Worm (Caenorhabditis elegans) whole organism, mixed stage, embryonic: ENCODE data around the gene R02D5.7.

Experiments used
- M03D4.4 ChIP-seq: sonication (generic microtip); optimal IDR thresholded peaks from 2 replicates; lab custom pipeline; 2017; ENCODE audit warnings: mild to moderate bottlenecking, missing genetic modification characterization, missing compliant biosample characterization
- bed-3 ChIP-seq: fragments of 200-800 bp; sonication (Bioruptor generic); optimal IDR thresholded peaks from 3 replicates; lab custom pipeline; 2018; ENCODE audit warnings: mild to moderate bottlenecking, missing genetic modification characterization, moderate library complexity, missing compliant biosample characterization
- blmp-1 ChIP-seq: fragments of 150-350 bp; optimal IDR thresholded peaks from 2 replicates; lab custom pipeline; 2014; ENCODE audit warnings: missing biosample characterization, missing genetic modification characterization
- ceh-39 ChIP-seq: fragments of 150-350 bp; optimal IDR thresholded peaks from 2 replicates; lab custom pipeline; 2014; ENCODE audit warnings: missing biosample characterization, missing genetic modification characterization
- ceh-43 ChIP-seq: fragments of 200-800 bp; sonication (Bioruptor generic); optimal IDR thresholded peaks from 2 replicates; lab custom pipeline; 2018; ENCODE audit warnings: mild to moderate bottlenecking, missing genetic modification characterization, moderate library complexity, missing compliant biosample characterization
- ceh-83 ChIP-seq: fragments of 200-800 bp; sonication (Bioruptor generic); optimal IDR thresholded peaks from 2 replicates; lab custom pipeline; 2018; ENCODE audit warnings: mild to moderate bottlenecking, missing genetic modification characterization, missing compliant biosample characterization
- ces-1 ChIP-seq: fragments of 150-350 bp; optimal IDR thresholded peaks from 2 replicates; lab custom pipeline; 2014; ENCODE audit warnings: missing biosample characterization, missing genetic modification reagents, missing genetic modification characterization
- cnd-1 ChIP-seq: fragments of 200-800 bp; sonication (Bioruptor generic); optimal IDR thresholded peaks from 2 replicates; lab custom pipeline; 2018; ENCODE audit warnings: mild to moderate bottlenecking, missing genetic modification characterization, missing compliant biosample characterization
- drap-1 ChIP-seq: fragments of 200-800 bp; sonication (Bioruptor generic); optimal IDR thresholded peaks from 3 replicates; lab custom pipeline; 2018; ENCODE audit warnings: mild to moderate bottlenecking, missing genetic modification characterization, missing compliant biosample characterization
- elt-1 ChIP-seq: sonication (generic microtip); optimal IDR thresholded peaks from 2 replicates; lab custom pipeline; 2017; ENCODE audit warnings: missing genetic modification characterization, mild to moderate bottlenecking, missing compliant biosample characterization, antibody characterized with exemption, moderate library complexity, borderline replicate concordance; ENCODE audit not compliant: insufficient read depth
- flh-1 ChIP-seq: fragments of 200-800 bp; sonication (Bioruptor generic); optimal IDR thresholded peaks from 2 replicates; lab custom pipeline; 2018; ENCODE audit warnings: mild to moderate bottlenecking, missing genetic modification characterization, moderate library complexity, missing compliant biosample characterization
- ham-2 ChIP-seq: fragments of 200-800 bp; sonication (Bioruptor generic); optimal IDR thresholded peaks from 2 replicates; lab custom pipeline; 2018; ENCODE audit warnings: mild to moderate bottlenecking, missing genetic modification characterization, missing compliant biosample characterization
- hlh-1 ChIP-seq: fragments of 150-350 bp; optimal IDR thresholded peaks from 2 replicates; lab custom pipeline; 2014; ENCODE audit warnings: missing biosample characterization, missing genetic modification reagents, missing genetic modification characterization
- lin-13 ChIP-seq: fragments of 150-350 bp; optimal IDR thresholded peaks from 2 replicates; lab custom pipeline; 2014; ENCODE audit warnings: missing biosample characterization, missing genetic modification characterization
- lin-32 ChIP-seq: fragments of 200-800 bp; sonication (Bioruptor generic); optimal IDR thresholded peaks from 2 replicates; lab custom pipeline; 2018; ENCODE audit warnings: mild to moderate bottlenecking, missing genetic modification characterization, missing compliant biosample characterization
- lsy-2 ChIP-seq: fragments of 150-350 bp; optimal IDR thresholded peaks from 2 replicates; lab custom pipeline; 2014; ENCODE audit warnings: missing biosample characterization, missing genetic modification characterization
- mab-5 ChIP-seq: fragments of 150-350 bp; optimal IDR thresholded peaks from 2 replicates; lab custom pipeline; 2014; ENCODE audit warnings: missing biosample characterization, missing genetic modification characterization
- mep-1 ChIP-seq: fragments of 150-350 bp; optimal IDR thresholded peaks from 2 replicates; lab custom pipeline; 2017; ENCODE audit warnings: missing biosample characterization, missing genetic modification reagents, missing genetic modification characterization, inconsistent platforms
- mls-2 ChIP-seq: sonication (generic microtip); optimal IDR thresholded peaks from 2 replicates; lab custom pipeline; 2016; ENCODE audit warnings: mild to moderate bottlenecking, missing genetic modification characterization, moderate library complexity, missing compliant biosample characterization
- nhr-2 ChIP-seq: fragments of 150-350 bp; optimal IDR thresholded peaks from 2 replicates; lab custom pipeline; 2014; ENCODE audit warnings: missing biosample characterization, missing genetic modification characterization
- nhr-237 ChIP-seq: fragments of 150-350 bp; optimal IDR thresholded peaks from 2 replicates; lab custom pipeline; 2014; ENCODE audit warnings: missing biosample characterization, missing genetic modification characterization
- nhr-28 ChIP-seq: fragments of 150-350 bp; optimal IDR thresholded peaks from 2 replicates; lab custom pipeline; 2014; ENCODE audit warnings: missing biosample characterization, missing genetic modification characterization
- nhr-76 ChIP-seq: sonication (generic microtip); optimal IDR thresholded peaks from 2 replicates; lab custom pipeline; 2017; ENCODE audit warnings: missing biosample characterization, missing genetic modification characterization
- pha-4 ChIP-seq: fragments of 150-350 bp; optimal IDR thresholded peaks from 2 replicates; lab custom pipeline; 2018; ENCODE audit warnings: missing biosample characterization, missing genetic modification reagents, missing genetic modification characterization
- sem-2 ChIP-seq: fragments of 200-800 bp; sonication (Bioruptor generic); optimal IDR thresholded peaks from 2 replicates; lab custom pipeline; 2018; ENCODE audit warnings: mild to moderate bottlenecking, missing genetic modification characterization, missing compliant biosample characterization
- snpc-4 ChIP-seq: fragments of 150-350 bp; optimal IDR thresholded peaks from 2 replicates; lab custom pipeline; 2014; ENCODE audit warnings: missing biosample characterization, missing genetic modification characterization
- sptf-1 ChIP-seq: sonication (generic microtip); optimal IDR thresholded peaks from 2 replicates; lab custom pipeline; 2017; ENCODE audit warnings: mild to moderate bottlenecking, missing genetic modification characterization, moderate library complexity, missing compliant biosample characterization
- tbx-8 ChIP-seq: fragments of 200-800 bp; sonication (Bioruptor generic); optimal IDR thresholded peaks from 2 replicates; lab custom pipeline; 2018; ENCODE audit warnings: mild to moderate bottlenecking, missing genetic modification characterization, moderate library complexity, missing compliant biosample characterization
- unc-120 ChIP-seq: sonication (generic microtip); optimal IDR thresholded peaks from 2 replicates; lab custom pipeline; 2017; ENCODE audit warnings: missing genetic modification characterization, missing compliant biosample characterization; ENCODE audit not compliant: poor library complexity, severe bottlenecking
- unc-62 ChIP-seq: fragments of 150-350 bp; optimal IDR thresholded peaks from 2 replicates; lab custom pipeline; 2014; ENCODE audit warnings: missing biosample characterization, missing genetic modification reagents, missing genetic modification characterization

Gene R02D5.7

DNA sequence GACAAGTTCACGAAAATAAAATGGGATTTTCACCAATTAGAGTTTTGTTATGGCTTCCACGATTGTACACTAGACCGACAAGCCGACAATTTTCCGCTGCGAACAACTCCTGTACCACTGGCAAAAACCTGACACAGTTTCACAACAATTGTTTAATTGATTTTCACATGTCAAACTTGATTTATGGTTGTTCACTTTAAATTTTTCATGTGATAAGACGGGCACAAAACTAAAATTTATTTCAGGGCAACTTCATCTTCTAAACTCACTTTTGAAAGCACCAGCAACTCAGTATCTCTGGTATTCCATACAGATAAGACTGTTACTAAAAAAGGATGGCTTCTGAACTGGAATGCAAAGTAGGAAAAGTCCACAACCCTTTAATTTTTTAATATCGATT lies at the start of gene R02D5.7:
R02D5.7 (minus strand) TSS at position 101 of the 400 bp plus-strand sequence.
- TF ChIP-seq ceh-43 (no peak), ceh-39 (tag; lab: Kevin White, UChicago) (no peak), sem-2 (no peak)

DNA sequence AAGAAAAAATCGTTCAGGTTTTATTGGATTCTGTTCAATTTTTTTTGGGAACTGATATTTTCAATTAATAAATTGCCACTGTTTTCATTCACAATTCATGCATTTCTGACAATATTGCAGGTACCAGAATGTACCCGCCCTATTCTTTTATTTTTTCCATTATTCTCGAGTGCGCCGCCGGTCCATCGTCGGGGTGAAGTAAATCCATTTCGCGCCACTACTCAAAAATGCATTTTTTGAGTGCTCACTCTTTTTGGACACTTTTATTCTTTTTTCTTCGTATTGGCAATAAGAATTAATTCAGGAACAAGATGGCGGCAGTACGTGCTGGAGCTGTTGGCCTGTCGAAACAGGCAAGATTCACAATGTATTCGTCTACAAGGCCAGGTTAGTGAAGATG lies 49.5 kb upstream of the R02D5.7 start, which contains the start of gene kcnl-4:
kcnl-4 (plus strand) TSS at position 301 of the 400 bp plus-strand sequence.
- TF ChIP-seq ceh-43: no peak

DNA sequence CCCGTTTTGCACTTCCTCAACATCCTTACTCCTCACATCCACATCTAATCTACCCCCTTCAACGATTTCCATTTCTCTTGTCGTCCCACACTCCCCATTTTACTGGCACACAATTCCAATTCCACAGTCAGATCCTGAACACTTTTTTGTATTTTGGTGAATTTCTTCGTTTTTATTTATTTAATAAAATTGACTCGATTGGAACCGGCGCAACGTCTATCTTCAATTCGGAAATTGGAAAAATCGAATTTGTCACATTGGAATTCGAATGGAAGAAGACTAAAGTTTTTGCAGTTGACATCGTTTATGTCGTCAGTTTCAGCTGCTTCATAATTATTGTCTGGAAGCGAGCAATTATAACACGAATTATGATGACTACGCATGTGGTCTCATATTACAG lies 45.9 kb upstream of the R02D5.7 start:
- TF ChIP-seq nhr-237 (tag; lab: Kevin White, UChicago) (no peak), sem-2 (no peak), mab-5 (tag; lab: Kevin White, UChicago) (no peak), sptf-1 (no peak), M03D4.4 (tag; lab: Kevin White, UChicago) (no peak), mls-2 (no peak)

DNA sequence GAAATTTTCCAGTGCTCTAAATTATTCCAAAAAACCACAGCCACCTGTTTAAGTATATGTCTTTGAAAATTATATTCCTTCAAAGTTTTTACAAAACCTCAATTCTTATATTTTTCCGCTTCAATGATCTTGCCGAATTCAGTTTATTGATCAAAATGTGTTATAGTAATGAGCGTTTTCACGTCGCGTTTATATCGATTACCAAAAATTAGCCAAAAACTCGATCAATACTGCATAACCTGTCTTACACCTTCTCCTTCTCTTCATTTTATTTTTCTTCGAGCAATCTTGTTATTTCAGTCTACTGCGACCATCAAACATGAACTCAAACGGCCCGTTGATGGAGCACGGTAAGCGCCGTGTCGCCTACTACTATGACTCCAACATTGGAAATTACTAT lies 43.8 kb upstream of the R02D5.7 start, which contains the start of gene hda-1:
hda-1 (plus strand) TSS at position 301 of the 400 bp plus-strand sequence.
- TF ChIP-seq bed-3: no peak
- no peak for TF ChIP-seq nhr-28
- no peak for TF ChIP-seq nhr-2 (tag; lab: Kevin White, UChicago)
- TF ChIP-seq lin-32 (GFP tag; lab: Kevin White, UChicago): no peak
- no peak for TF ChIP-seq ham-2 (GFP tag; lab: Kevin White, UChicago)
- TF ChIP-seq snpc-4: no peak
- no peak for TF ChIP-seq unc-120 (tag; lab: Kevin White, UChicago)
- TF ChIP-seq ces-1 (GFP tag; lab: Kevin White, UChicago): no peak

DNA sequence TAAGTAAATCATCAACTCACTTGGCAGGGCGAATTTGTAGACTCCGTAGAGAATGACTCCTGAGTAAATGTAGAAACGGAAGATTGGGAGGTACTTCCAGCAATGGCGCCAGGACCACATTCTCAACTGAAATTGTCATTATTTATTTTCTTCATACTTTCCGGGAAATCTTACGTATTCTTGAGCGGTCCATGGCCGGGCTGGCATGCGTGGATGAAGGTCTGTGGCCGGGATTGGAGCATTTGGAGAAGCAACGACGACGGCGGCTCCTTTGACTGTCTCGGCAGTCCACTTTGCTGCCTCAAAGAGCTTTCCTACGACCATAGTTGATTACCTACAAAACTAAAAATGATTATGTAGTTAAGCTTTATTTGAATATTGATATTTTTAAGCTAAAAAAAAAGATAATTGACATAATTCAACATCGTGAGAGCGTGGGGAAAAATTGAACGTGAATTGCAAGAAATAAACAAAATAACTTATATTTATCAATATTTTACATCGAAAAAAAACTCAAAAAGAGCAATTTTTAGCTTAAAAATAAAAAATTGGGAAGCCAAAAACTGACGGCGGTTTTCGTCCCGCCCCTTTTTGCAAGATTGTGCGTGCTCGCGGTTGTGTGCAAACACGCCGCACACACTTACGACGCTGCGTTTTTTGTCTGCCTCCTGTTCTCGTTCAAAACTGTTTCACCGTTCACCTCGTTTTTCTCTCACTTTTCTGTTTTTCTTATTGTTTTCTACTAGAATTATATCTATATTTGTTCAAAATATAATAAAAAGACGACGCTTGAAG lies 42.7 kb upstream of the R02D5.7 start, which contains the start of gene ril-1:
ril-1 (minus strand) TSS at position 342 of the 795 bp plus-strand sequence.
- TF ChIP-seq lin-13 (tag; lab: Kevin White, UChicago) (no peak), tbx-8 (GFP tag; lab: Kevin White, UChicago) (peak; percentile 20), elt-1 (tag; lab: Kevin White, UChicago) (peak; percentile 14), bed-3 (no peak), nhr-28 (no peak), hlh-1 (tag; lab: Kevin White, UChicago) (peak; percentile 23), mep-1 (peak; percentile 19), flh-1 (GFP tag; lab: Kevin White, UChicago) (peak; percentile 1), sptf-1 (peak; percentile 58), snpc-4 (no peak), cnd-1 (tag; lab: Kevin White, UChicago) (peak; percentile 28), ceh-43 (peak; percentile 52), drap-1 (GFP tag; lab: Kevin White, UChicago) (peak; percentile 73), lin-32 (GFP tag; lab: Kevin White, UChicago) (no peak), unc-62 (GFP tag; lab: Kevin White, UChicago) (no peak), M03D4.4 (tag; lab: Kevin White, UChicago) (peak; percentile 63), blmp-1 (tag; lab: Kevin White, UChicago) (peak; percentile 1), mls-2 (no peak), unc-120 (tag; lab: Kevin White, UChicago) (peak; percentile 37), lsy-2 (peak; percentile 58)

DNA sequence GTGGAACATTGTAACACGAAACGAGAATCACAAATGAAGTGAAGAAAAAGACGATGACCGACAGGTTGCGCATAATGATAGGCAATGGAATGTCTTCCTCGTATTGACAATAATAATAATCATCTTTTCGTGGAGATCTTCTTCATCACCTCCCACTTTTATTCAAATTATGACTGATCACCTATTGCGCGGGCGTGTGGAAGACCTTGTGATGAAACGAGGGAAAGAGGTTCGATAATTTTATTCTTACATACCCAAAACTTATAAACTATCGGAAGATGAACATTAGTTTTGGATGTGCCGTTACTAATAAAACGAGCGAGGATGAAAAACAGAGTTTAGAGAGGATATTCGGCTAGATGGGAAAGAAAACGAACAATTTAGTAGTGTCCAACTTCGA lies 41.8 kb upstream of the R02D5.7 start, which contains the start of gene C53A5.2:
C53A5.2 (minus strand) TSS at position 101 of the 400 bp plus-strand sequence.
- TF ChIP-seq unc-62 (GFP tag; lab: Kevin White, UChicago): no peak
- no peak for TF ChIP-seq nhr-2 (tag; lab: Kevin White, UChicago)
- no peak for TF ChIP-seq tbx-8 (GFP tag; lab: Kevin White, UChicago)
- no peak for TF ChIP-seq ceh-39 (tag; lab: Kevin White, UChicago)
- no peak for TF ChIP-seq ceh-83 (GFP tag; lab: Kevin White, UChicago)
- TF ChIP-seq pha-4 (tag; lab: Kevin White, UChicago): no peak
- TF ChIP-seq drap-1 (GFP tag; lab: Kevin White, UChicago): no peak
- no peak for TF ChIP-seq nhr-76 (tag; lab: Kevin White, UChicago)
- no peak for TF ChIP-seq snpc-4
- no peak for TF ChIP-seq nhr-237 (tag; lab: Kevin White, UChicago)
- no peak for TF ChIP-seq lin-13 (tag; lab: Kevin White, UChicago)
- TF ChIP-seq hlh-1 (tag; lab: Kevin White, UChicago): no peak
- TF ChIP-seq sptf-1: no peak
